Worm (Caenorhabditis elegans) whole organism, late embryonic: ENCODE results near the gene F01E11.20.

ENCODE experiments used
- C08G9.2 ChIP-seq: sonication (generic microtip); optimal IDR thresholded peaks from 2 replicates; lab custom pipeline; 2016; ENCODE audit warnings: mild to moderate bottlenecking, missing genetic modification characterization, moderate library complexity, missing compliant biosample characterization
- T23F11.4 ChIP-seq: fragments of 200-800 bp; sonication (Bioruptor generic); optimal IDR thresholded peaks from 2 replicates; lab custom pipeline; 2018; ENCODE audit warnings: mild to moderate bottlenecking, missing genetic modification characterization, missing compliant biosample characterization
- ahr-1 ChIP-seq: sonication (generic microtip); optimal IDR thresholded peaks from 2 replicates; lab custom pipeline; 2016; ENCODE audit warnings: missing genetic modification characterization, missing compliant biosample characterization
- ama-1 ChIP-seq: fragments of 150-350 bp; optimal IDR thresholded peaks from 2 replicates; lab custom pipeline; 2014
- ceh-14 ChIP-seq: sonication (generic microtip); optimal IDR thresholded peaks from 2 replicates; lab custom pipeline; 2016; ENCODE audit warnings: missing genotype, missing genetic modification characterization, missing compliant biosample characterization
- ceh-19 ChIP-seq: fragments of 200-800 bp; sonication (Bioruptor generic); optimal IDR thresholded peaks from 2 replicates; lab custom pipeline; 2018; ENCODE audit warnings: mild to moderate bottlenecking, missing genetic modification characterization, missing compliant biosample characterization
- ceh-2 ChIP-seq: sonication (generic microtip); optimal IDR thresholded peaks from 2 replicates; lab custom pipeline; 2016; ENCODE audit warnings: missing genotype, missing genetic modification characterization, missing compliant biosample characterization
- ceh-22 ChIP-seq: sonication (generic microtip); optimal IDR thresholded peaks from 2 replicates; lab custom pipeline; 2017; ENCODE audit warnings: missing biosample characterization, missing genetic modification characterization
- ceh-30 ChIP-seq: fragments of 150-350 bp; optimal IDR thresholded peaks from 2 replicates; lab custom pipeline; 2014; ENCODE audit warnings: missing biosample characterization, missing genetic modification characterization
- ceh-31 ChIP-seq: sonication (generic microtip); optimal IDR thresholded peaks from 2 replicates; lab custom pipeline; 2016; ENCODE audit warnings: missing genetic modification characterization, missing compliant biosample characterization
- ceh-34 ChIP-seq: sonication (generic microtip); optimal IDR thresholded peaks from 2 replicates; lab custom pipeline; 2016; ENCODE audit warnings: mild to moderate bottlenecking, missing genetic modification characterization, missing compliant biosample characterization
- ceh-9 ChIP-seq: sonication (generic microtip); optimal IDR thresholded peaks from 2 replicates; lab custom pipeline; 2016; ENCODE audit warnings: mild to moderate bottlenecking, missing genetic modification characterization, inconsistent platforms, missing compliant biosample characterization
- che-1 ChIP-seq: sonication (generic microtip); optimal IDR thresholded peaks from 2 replicates; lab custom pipeline; 2016; ENCODE audit warnings: mild to moderate bottlenecking, missing genetic modification characterization, missing compliant biosample characterization
- dve-1 ChIP-seq: sonication (generic microtip); optimal IDR thresholded peaks from 2 replicates; lab custom pipeline; 2017; ENCODE audit warnings: antibody characterized with exemption, mild to moderate bottlenecking, missing genetic modification characterization, missing compliant biosample characterization
- elt-4 ChIP-seq: sonication (generic microtip); optimal IDR thresholded peaks from 2 replicates; lab custom pipeline; 2016; ENCODE audit warnings: missing genetic modification characterization, missing compliant biosample characterization
- ets-4 ChIP-seq: sonication (generic microtip); optimal IDR thresholded peaks from 2 replicates; lab custom pipeline; 2016; ENCODE audit warnings: missing genetic modification characterization, missing compliant biosample characterization
- fkh-10 ChIP-seq: fragments of 150-350 bp; optimal IDR thresholded peaks from 2 replicates; lab custom pipeline; 2014; ENCODE audit warnings: missing biosample characterization, missing genetic modification reagents, missing genetic modification characterization
- fkh-6 ChIP-seq: sonication (generic microtip); optimal IDR thresholded peaks from 2 replicates; lab custom pipeline; 2016; ENCODE audit warnings: missing genetic modification characterization, missing compliant biosample characterization
- gmeb-2 ChIP-seq: sonication (generic microtip); optimal IDR thresholded peaks from 2 replicates; lab custom pipeline; 2016; ENCODE audit warnings: missing genetic modification characterization, inconsistent platforms, missing compliant biosample characterization
- hlh-30 ChIP-seq: sonication (generic microtip); optimal IDR thresholded peaks from 2 replicates; lab custom pipeline; 2017; ENCODE audit warnings: antibody characterized with exemption, missing genetic modification characterization, missing compliant biosample characterization; ENCODE audit not compliant: insufficient read depth
- hlh-8 ChIP-seq: sonication (generic microtip); optimal IDR thresholded peaks from 2 replicates; lab custom pipeline; 2016; ENCODE audit warnings: missing genotype, missing genetic modification characterization, missing compliant biosample characterization
- nfya-1 ChIP-seq: sonication (generic microtip); optimal IDR thresholded peaks from 2 replicates; lab custom pipeline; 2017; ENCODE audit warnings: missing genetic modification characterization, mild to moderate bottlenecking, missing compliant biosample characterization, antibody characterized with exemption, moderate library complexity
- odd-2 ChIP-seq: sonication (generic microtip); optimal IDR thresholded peaks from 2 replicates; lab custom pipeline; 2017; ENCODE audit warnings: antibody characterized with exemption, mild to moderate bottlenecking, missing genetic modification characterization, missing compliant biosample characterization
- pag-3 ChIP-seq: sonication (generic microtip); optimal IDR thresholded peaks from 2 replicates; lab custom pipeline; 2016; ENCODE audit warnings: missing compliant biosample characterization, missing genetic modification characterization, borderline replicate concordance
- pha-2 ChIP-seq: sonication (generic microtip); optimal IDR thresholded peaks from 2 replicates; lab custom pipeline; 2017; ENCODE audit warnings: mild to moderate bottlenecking, missing genetic modification characterization, missing compliant biosample characterization
- pqm-1 ChIP-seq: sonication (generic microtip); optimal IDR thresholded peaks from 2 replicates; lab custom pipeline; 2016; ENCODE audit warnings: missing genetic modification characterization, missing compliant biosample characterization
- ref-2 ChIP-seq: sonication (generic microtip); optimal IDR thresholded peaks from 2 replicates; lab custom pipeline; 2016; ENCODE audit warnings: missing genetic modification characterization, missing compliant biosample characterization
- rnt-1 ChIP-seq: sonication (generic microtip); optimal IDR thresholded peaks from 2 replicates; lab custom pipeline; 2016; ENCODE audit warnings: missing genetic modification characterization, missing compliant biosample characterization
- sdc-2 ChIP-seq: sonication (generic microtip); optimal IDR thresholded peaks from 2 replicates; lab custom pipeline; 2016; ENCODE audit warnings: missing genotype, missing genetic modification characterization, missing compliant biosample characterization
- sox-2 ChIP-seq: fragments of 200-800 bp; sonication (Bioruptor generic); IDR thresholded peaks from 2 replicates; pipeline ENCODE4 v1.3.6; 2022; ENCODE audit warnings: missing genetic modification reagents, missing genetic modification characterization, missing compliant biosample characterization
- syd-9 ChIP-seq: sonication (generic microtip); optimal IDR thresholded peaks from 2 replicates; lab custom pipeline; 2016; ENCODE audit warnings: mild to moderate bottlenecking, missing genetic modification characterization, moderate library complexity, missing compliant biosample characterization
- ttx-3 ChIP-seq: sonication (generic microtip); optimal IDR thresholded peaks from 2 replicates; lab custom pipeline; 2016; ENCODE audit warnings: missing genetic modification reagents, missing genetic modification characterization, missing compliant biosample characterization
- unc-42 ChIP-seq: sonication (generic microtip); optimal IDR thresholded peaks from 2 replicates; lab custom pipeline; 2016; ENCODE audit warnings: missing genotype, missing genetic modification characterization, missing compliant biosample characterization
- unc-55 ChIP-seq: sonication (generic microtip); optimal IDR thresholded peaks from 2 replicates; lab custom pipeline; 2017; ENCODE audit warnings: missing biosample characterization, missing genetic modification reagents, missing genetic modification characterization
- unc-86 ChIP-seq: sonication (generic microtip); optimal IDR thresholded peaks from 2 replicates; lab custom pipeline; 2016; ENCODE audit warnings: missing genetic modification characterization, missing compliant biosample characterization
- zip-5 ChIP-seq: sonication (generic microtip); optimal IDR thresholded peaks from 2 replicates; lab custom pipeline; 2016; ENCODE audit warnings: missing genetic modification characterization, missing compliant biosample characterization

F01E11.20 gene

DNA sequence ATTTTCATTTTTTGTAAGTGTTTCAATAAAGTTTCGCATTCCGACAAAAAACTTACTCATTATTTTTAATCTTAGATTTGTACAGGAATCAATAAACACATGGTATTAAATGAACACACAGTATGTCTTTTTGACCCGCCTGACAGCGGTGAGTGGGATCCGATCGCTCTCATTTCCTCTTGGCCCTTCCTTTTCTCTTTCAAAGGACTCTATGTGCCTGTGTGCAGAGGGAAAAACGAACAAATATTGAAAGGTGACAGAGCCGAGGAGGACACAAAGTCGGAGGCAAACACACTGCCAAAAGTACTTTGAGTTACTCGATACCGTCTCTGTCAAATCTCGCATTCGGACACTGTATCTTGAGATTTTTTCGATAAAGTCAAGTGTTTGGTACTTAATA lies at the start of gene F01E11.20, which contains the start of gene tsp-16:
TSS of gene F01E11.20 (minus strand) at position 101 of the 400 bp plus-strand sequence.
TSS of gene tsp-16 (minus strand) at position 173 of the 400 bp plus-strand sequence.
- TF ChIP-seq ref-2 (tag; lab: Kevin White, UChicago) (no peak), ceh-14 (tag; lab: Kevin White, UChicago) (no peak), ceh-34 (tag; lab: Kevin White, UChicago) (peak; percentile 17), pag-3 (tag; lab: Kevin White, UChicago) (no peak), sox-2 (GFP tag; lab: Robert Waterston, UW) (no peak), C08G9.2 (tag; lab: Kevin White, UChicago) (no peak), ahr-1 (tag; lab: Kevin White, UChicago) (no peak)

DNA sequence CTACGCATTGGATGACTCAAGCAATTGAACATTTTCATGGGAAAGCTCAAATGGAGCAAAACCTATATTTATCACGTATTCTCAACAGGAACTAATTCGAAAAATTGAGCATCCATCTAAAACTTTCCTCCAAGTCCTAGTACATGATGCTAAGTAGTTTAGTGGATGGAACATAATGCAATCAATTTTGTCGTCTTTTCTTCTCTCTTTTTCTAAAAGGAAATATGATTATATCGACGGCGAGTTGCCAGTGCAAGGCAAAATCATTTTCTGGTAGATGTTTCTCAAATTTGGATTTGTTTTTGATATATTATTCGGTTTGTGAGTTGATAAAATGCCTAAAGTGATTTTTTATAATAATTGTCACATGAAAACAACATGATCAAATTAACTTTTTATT lies 44.4 kb upstream of the F01E11.20 start:
- TF ChIP-seq sox-2 (GFP tag; lab: Robert Waterston, UW) (no peak), pqm-1 (tag; lab: Kevin White, UChicago) (no peak), ceh-31 (peak; percentile 29), unc-42 (peak; percentile 100), ceh-19 (GFP tag; lab: Kevin White, UChicago) (no peak)

DNA sequence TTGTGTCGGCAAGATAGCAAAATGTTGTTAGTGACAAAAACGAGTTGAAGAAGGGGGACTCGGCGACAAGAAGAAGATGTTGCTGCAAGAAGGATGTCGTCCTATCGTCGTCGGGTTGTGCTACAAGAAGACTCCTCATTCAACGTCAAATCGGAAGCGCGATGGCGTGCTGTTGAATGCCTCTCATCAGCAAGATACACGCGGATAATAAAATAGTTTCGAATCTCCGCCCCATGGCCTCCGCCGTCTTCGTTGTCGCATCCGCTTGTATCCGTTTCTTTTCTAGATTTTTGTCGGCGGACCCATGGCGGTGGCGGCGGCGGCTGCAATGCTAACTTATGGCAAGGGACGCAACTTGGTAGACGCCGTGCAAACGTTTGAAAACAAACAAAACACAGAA lies 41.6 kb upstream of the F01E11.20 start:
- TF ChIP-seq ceh-9 = no peak
- TF ChIP-seq unc-42 = peak; percentile 38
- TF ChIP-seq, all 69 proteins: peak for 1

DNA sequence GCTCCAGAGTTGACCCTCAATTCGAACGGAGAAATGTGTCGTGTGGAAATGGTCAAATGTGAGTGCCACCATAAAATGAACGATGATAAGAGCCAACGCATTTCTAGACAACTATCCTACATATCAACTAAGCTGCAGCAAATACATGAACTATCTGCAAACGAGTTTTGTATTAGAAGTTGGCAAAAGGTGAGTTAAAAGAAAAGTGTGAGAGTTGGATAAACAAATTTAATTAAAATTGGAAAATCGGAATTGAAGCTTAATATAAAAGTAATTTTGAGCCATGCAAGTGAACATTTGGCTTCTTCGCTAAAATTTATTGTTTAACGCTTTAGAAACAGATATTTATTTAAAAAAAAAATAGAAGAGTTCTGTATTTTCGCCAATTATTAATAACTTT lies 39.6 kb upstream of the F01E11.20 start, which contains the start of gene cest-19:
TSS of gene cest-19 (minus strand) at position 101 of the 400 bp plus-strand sequence.
- no peak for TF ChIP-seq ceh-2 (tag; lab: Kevin White, UChicago)
- TF ChIP-seq ceh-9 = no peak
- no peak for TF ChIP-seq ceh-19 (GFP tag; lab: Kevin White, UChicago)
- TF ChIP-seq sdc-2 (tag; lab: Kevin White, UChicago) = no peak
- TF ChIP-seq ahr-1 (tag; lab: Kevin White, UChicago) = no peak
- TF ChIP-seq ttx-3 = no peak
- no peak for TF ChIP-seq rnt-1 (tag; lab: Kevin White, UChicago)
- TF ChIP-seq T23F11.4 (GFP tag; lab: Kevin White, UChicago) = no peak
- no peak for TF ChIP-seq pha-2 (tag; lab: Kevin White, UChicago)
- TF ChIP-seq syd-9 = no peak
- no peak for TF ChIP-seq dve-1 (tag; lab: Kevin White, UChicago)
- no peak for TF ChIP-seq fkh-6 (tag; lab: Kevin White, UChicago)
- no peak for TF ChIP-seq unc-86
- TF ChIP-seq C08G9.2 (tag; lab: Kevin White, UChicago) = no peak
- no peak for TF ChIP-seq ama-1
- TF ChIP-seq unc-55 (GFP tag; lab: Kevin White, UChicago) = no peak

DNA sequence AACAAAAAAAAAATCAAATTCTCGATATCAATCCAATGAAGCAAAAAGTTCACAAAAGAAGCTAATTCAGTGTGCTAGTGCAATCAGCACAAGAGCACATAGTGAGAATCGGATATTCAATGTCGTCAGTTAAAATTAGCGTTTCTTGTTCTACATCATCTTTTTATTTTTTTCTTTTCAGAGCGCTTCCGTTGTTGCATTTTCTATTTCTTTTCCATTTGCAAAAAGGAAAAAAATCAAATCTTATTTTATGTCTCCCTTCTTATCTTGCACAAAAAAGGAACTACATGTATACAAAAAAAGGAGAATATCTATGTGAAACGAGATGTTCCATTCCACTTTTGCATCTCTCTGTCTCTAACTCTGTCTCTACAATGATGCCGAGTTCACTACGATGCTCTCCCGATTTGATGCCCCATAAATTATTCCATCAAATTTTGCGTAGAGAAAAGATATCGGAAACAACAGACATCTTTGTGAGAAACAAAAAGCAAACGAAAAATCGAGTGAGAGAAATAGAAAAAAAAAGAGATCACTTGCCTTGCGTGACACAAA lies 37.4 kb upstream of the F01E11.20 start:
- TF ChIP-seq fkh-6 (tag; lab: Kevin White, UChicago) (no peak), odd-2 (tag; lab: Kevin White, UChicago) (no peak), che-1 (tag; lab: Kevin White, UChicago) (no peak), unc-86 (no peak), ttx-3 (no peak), nfya-1 (tag; lab: Kevin White, UChicago) (no peak), hlh-8 (tag; lab: Kevin White, UChicago) (no peak)

DNA sequence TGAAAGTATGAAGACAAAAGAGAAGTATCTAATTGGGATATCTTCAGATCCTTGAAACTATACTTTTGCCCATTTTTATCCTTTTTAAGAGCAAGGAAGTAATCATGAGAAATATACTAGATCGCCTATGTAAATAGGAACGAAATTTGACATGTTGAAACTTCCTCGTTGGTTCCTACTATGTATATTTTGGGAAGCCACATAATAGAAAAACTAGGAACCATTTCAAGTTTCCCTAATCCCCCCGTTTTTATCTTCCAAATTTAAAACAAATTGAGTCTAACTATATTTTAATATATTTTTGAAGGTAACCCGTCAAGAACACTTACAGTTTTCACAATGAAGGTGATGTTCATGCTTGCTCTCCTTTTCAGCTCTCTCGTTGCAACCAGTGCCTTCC lies 32.5 kb upstream of the F01E11.20 start, which contains the start of gene flp-26:
TSS of gene flp-26 (plus strand) at position 301 of the 400 bp plus-strand sequence.
- TF ChIP-seq unc-86 (no peak), elt-4 (tag; lab: Kevin White, UChicago) (no peak), che-1 (tag; lab: Kevin White, UChicago) (no peak), ahr-1 (tag; lab: Kevin White, UChicago) (no peak), ceh-22 (tag; lab: Kevin White, UChicago) (no peak), zip-5 (no peak), ets-4 (no peak), ceh-14 (tag; lab: Kevin White, UChicago) (no peak), dve-1 (tag; lab: Kevin White, UChicago) (no peak), fkh-10 (GFP tag; lab: Kevin White, UChicago) (no peak), ceh-34 (tag; lab: Kevin White, UChicago) (no peak), hlh-30 (tag; lab: Kevin White, UChicago) (no peak), rnt-1 (tag; lab: Kevin White, UChicago) (no peak), ceh-30 (tag; lab: Kevin White, UChicago) (no peak), gmeb-2 (no peak)
